Worm (Caenorhabditis elegans): ENCODE data around the gene C38C5.1.

DNA sequence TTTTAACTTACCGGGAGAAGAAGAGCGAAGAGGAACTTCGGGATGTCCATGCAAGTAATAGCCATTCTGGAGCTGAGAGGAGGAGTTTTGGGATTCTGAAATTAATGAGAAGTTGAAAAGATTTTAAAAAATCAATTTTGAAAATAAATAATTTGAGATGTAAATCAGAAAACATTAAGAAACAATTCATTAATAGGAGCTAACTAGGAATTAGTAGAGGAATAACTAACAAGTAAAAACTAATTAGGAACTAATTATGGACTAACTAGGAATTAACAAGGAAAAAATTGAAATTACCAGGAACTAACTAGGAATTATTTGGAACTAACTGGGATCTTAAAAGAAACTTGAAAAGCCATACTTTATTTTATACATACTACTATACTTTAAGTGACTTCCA is 42.9 kb upstream of the C38C5.1 start, which contains the start of gene T23F2.4:
- TF ChIP-seq tab-1 (GFP tag; IDR thresholded peaks at IDR 0.05) (no peak), med-1 (GFP tag; optimal IDR thresholded peaks at IDR 0.05; ENCODE audit: insufficient read depth) (no peak), cog-1 (tag; optimal IDR thresholded peaks at IDR 0.05) (no peak), ref-1 (GFP tag; conservative IDR thresholded peaks at IDR 0.05) (no peak), klf-2 (GFP tag; conservative IDR thresholded peaks at IDR 0.05) (no peak), ztf-29 (GFP tag; IDR thresholded peaks at IDR 0.05) (no peak), T22C8.4 (GFP tag; IDR thresholded peaks at IDR 0.05) (no peak)
